Worm (Caenorhabditis elegans): Measurements from ENCODE around the gene ins-7.

Gene ins-7

ce11 chrIV:9682514-9682913 lies at the start of gene ins-7:
TSS of gene ins-7 (minus strand) at chrIV:9682845.
- TF ChIP-seq blmp-1 (tag; optimal IDR thresholded peaks at IDR 0.05) (no peak), ceh-83 (GFP tag; optimal IDR thresholded peaks at IDR 0.05) (no peak), drap-1 (GFP tag; optimal IDR thresholded peaks at IDR 0.05) (no peak), unc-39 (tag; optimal IDR thresholded peaks at IDR 0.05) (no peak), lsy-2 (tag; optimal IDR thresholded peaks at IDR 0.05) (no peak), zip-8 (tag; optimal IDR thresholded peaks at IDR 0.05) (no peak), ztf-11 (tag; optimal IDR thresholded peaks at IDR 0.05) (no peak), lin-13 (tag; optimal IDR thresholded peaks at IDR 0.05) (no peak), nhr-237 (tag; optimal IDR thresholded peaks at IDR 0.05) (no peak), unc-62 (GFP tag; optimal IDR thresholded peaks at IDR 0.05) (no peak), ham-2 (GFP tag; optimal IDR thresholded peaks at IDR 0.05) (no peak), tbx-8 (GFP tag; optimal IDR thresholded peaks at IDR 0.05) (no peak)

ce11 chrIV:9728376-9728775 lies 45.7 kb upstream of the ins-7 start, which contains the start of gene nhr-100:
TSS of gene nhr-100 (plus strand) at chrIV:9728676.
- no peak for TF ChIP-seq pha-4 (tag; optimal IDR thresholded peaks at IDR 0.05)
- TF ChIP-seq ceh-43 (GFP tag; optimal IDR thresholded peaks at IDR 0.05): no peak
- no peak for TF ChIP-seq unc-120 (tag; optimal IDR thresholded peaks at IDR 0.05; ENCODE audit: poor library complexity, severe bottlenecking)
- TF ChIP-seq nhr-76 (tag; optimal IDR thresholded peaks at IDR 0.05): no peak
- TF ChIP-seq nhr-2 (tag; optimal IDR thresholded peaks at IDR 0.05): no peak
- no peak for TF ChIP-seq flh-1 (GFP tag; optimal IDR thresholded peaks at IDR 0.05)
- no peak for TF ChIP-seq mls-2 (tag; optimal IDR thresholded peaks at IDR 0.05)
- TF ChIP-seq M03D4.4 (tag; optimal IDR thresholded peaks at IDR 0.05): no peak

- TF ChIP-seq cnd-1 (tag; optimal IDR thresholded peaks at IDR 0.05): no peak
- TF ChIP-seq snpc-4 (tag; optimal IDR thresholded peaks at IDR 0.05): no peak
These were observed 44.6 kb upstream of the ins-7 start for ce11 chrIV:9727217-9727616.

ce11 chrIV:9725468-9725985 lies 42.9 kb upstream of the ins-7 start:
- TF ChIP-seq lin-13 (tag; optimal IDR thresholded peaks at IDR 0.05) (no peak), sem-2 (GFP tag; optimal IDR thresholded peaks at IDR 0.05) (no peak), nhr-12 (tag; optimal IDR thresholded peaks at IDR 0.05) (no peak), mls-2 (tag; optimal IDR thresholded peaks at IDR 0.05) (no peak), ham-2 (GFP tag; optimal IDR thresholded peaks at IDR 0.05) (no peak), snpc-4 (tag; optimal IDR thresholded peaks at IDR 0.05) (no peak), sptf-1 (tag; optimal IDR thresholded peaks at IDR 0.05) (no peak), nhr-237 (tag; optimal IDR thresholded peaks at IDR 0.05) (no peak), drap-1 (GFP tag; optimal IDR thresholded peaks at IDR 0.05) (no peak), flh-1 (GFP tag; optimal IDR thresholded peaks at IDR 0.05) (no peak), unc-39 (tag; optimal IDR thresholded peaks at IDR 0.05) (no peak), hlh-1 (tag; optimal IDR thresholded peaks at IDR 0.05) (no peak), ceh-43 (GFP tag; optimal IDR thresholded peaks at IDR 0.05) (no peak)

- TF ChIP-seq mep-1 (tag; optimal IDR thresholded peaks at IDR 0.05): no peak
- TF ChIP-seq ceh-43 (GFP tag; optimal IDR thresholded peaks at IDR 0.05): no peak
- no peak for TF ChIP-seq nhr-28 (tag; optimal IDR thresholded peaks at IDR 0.05)
- no peak for TF ChIP-seq mls-2 (tag; optimal IDR thresholded peaks at IDR 0.05)
- no peak for TF ChIP-seq tbx-8 (GFP tag; optimal IDR thresholded peaks at IDR 0.05)
- TF ChIP-seq mab-5 (tag; optimal IDR thresholded peaks at IDR 0.05): no peak
- TF ChIP-seq ham-2 (GFP tag; optimal IDR thresholded peaks at IDR 0.05): no peak
- TF ChIP-seq lin-13 (tag; optimal IDR thresholded peaks at IDR 0.05): no peak
- TF ChIP-seq blmp-1 (tag; optimal IDR thresholded peaks at IDR 0.05): no peak
- no peak for TF ChIP-seq flh-1 (GFP tag; optimal IDR thresholded peaks at IDR 0.05)
- TF ChIP-seq M03D4.4 (tag; optimal IDR thresholded peaks at IDR 0.05): no peak
- TF ChIP-seq ztf-11 (tag; optimal IDR thresholded peaks at IDR 0.05): no peak
- TF ChIP-seq zip-8 (tag; optimal IDR thresholded peaks at IDR 0.05): no peak
- TF ChIP-seq unc-62 (GFP tag; optimal IDR thresholded peaks at IDR 0.05): no peak
- no peak for TF ChIP-seq nhr-12 (tag; optimal IDR thresholded peaks at IDR 0.05)
- no peak for TF ChIP-seq sptf-1 (tag; optimal IDR thresholded peaks at IDR 0.05)
- no peak for TF ChIP-seq nhr-76 (tag; optimal IDR thresholded peaks at IDR 0.05)
These were observed 42.3 kb upstream of the ins-7 start, which contains the start of the genes nhr-138 and C28D4.18 for ce11 chrIV:9724948-9725347. TSS of gene nhr-138 (plus strand) at chrIV:9725251. TSS of gene C28D4.18 (plus strand) at chrIV:9725280.

- TF ChIP-seq pha-4 (tag; optimal IDR thresholded peaks at IDR 0.05): no peak
- no peak for TF ChIP-seq hlh-1 (tag; optimal IDR thresholded peaks at IDR 0.05)
- no peak for TF ChIP-seq M03D4.4 (tag; optimal IDR thresholded peaks at IDR 0.05)
- TF ChIP-seq sptf-1 (tag; optimal IDR thresholded peaks at IDR 0.05): no peak
- TF ChIP-seq flh-1 (GFP tag; optimal IDR thresholded peaks at IDR 0.05): no peak
- TF ChIP-seq drap-1 (GFP tag; optimal IDR thresholded peaks at IDR 0.05): no peak
- TF ChIP-seq nhr-28 (tag; optimal IDR thresholded peaks at IDR 0.05): no peak
- no peak for TF ChIP-seq ceh-83 (GFP tag; optimal IDR thresholded peaks at IDR 0.05)
- TF ChIP-seq elt-1 (tag; optimal IDR thresholded peaks at IDR 0.05; ENCODE audit: borderline replicate concordance, insufficient read depth): no peak
- TF ChIP-seq nhr-237 (tag; optimal IDR thresholded peaks at IDR 0.05): no peak
- no peak for TF ChIP-seq mls-2 (tag; optimal IDR thresholded peaks at IDR 0.05)
- TF ChIP-seq unc-62 (GFP tag; optimal IDR thresholded peaks at IDR 0.05): no peak
These were observed 40.5 kb upstream of the ins-7 start for ce11 chrIV:9723185-9723584.
